Worm (Caenorhabditis elegans) whole organism, L1 larva: Measurements from ENCODE around the gene let-711.

Experiments
- aly-2 ChIP-seq: fragments of 150-350 bp; optimal IDR thresholded peaks from 2 replicates; lab custom pipeline; 2014; ENCODE audit warnings: missing biosample characterization, missing genetic modification characterization
- ama-1 ChIP-seq: fragments of 150-350 bp; optimal IDR thresholded peaks from 2 replicates; lab custom pipeline; 2014
- blmp-1 ChIP-seq: fragments of 150-350 bp; optimal IDR thresholded peaks from 2 replicates; lab custom pipeline; 2014; ENCODE audit warnings: missing biosample characterization, missing genetic modification characterization
- ceh-8 ChIP-seq: fragments of 200-800 bp; sonication (Bioruptor generic); optimal IDR thresholded peaks from 2 replicates; lab custom pipeline; 2018; ENCODE audit warnings: mild to moderate bottlenecking, missing genetic modification characterization, moderate library complexity, missing compliant biosample characterization
- ceh-88 ChIP-seq: fragments of 200-800 bp; sonication (Bioruptor generic); IDR thresholded peaks from 2 replicates; pipeline ENCODE4 v1.3.6; 2022; ENCODE audit warnings: missing genetic modification characterization, missing compliant biosample characterization
- ceh-90 ChIP-seq: sonication (generic microtip); optimal IDR thresholded peaks from 2 replicates; lab custom pipeline; 2016; ENCODE audit warnings: missing genetic modification characterization, missing compliant biosample characterization
- ces-1 ChIP-seq: fragments of 150-350 bp; optimal IDR thresholded peaks from 2 replicates; lab custom pipeline; 2014; ENCODE audit warnings: missing biosample characterization, missing genetic modification reagents, missing genetic modification characterization
- dpl-1 ChIP-seq, 3 experiments: fragments of 150-350 bp in 2 of 3; sonication (generic microtip) in 1 of 3; optimal IDR thresholded peaks; 2 replicates each; lab custom pipeline; 2014 to 2017; ENCODE audit warnings: missing biosample characterization in 3 of 3, missing genetic modification characterization in 3 of 3, missing genetic modification reagents in 3 of 3
- dsc-1 ChIP-seq: sonication (generic microtip); optimal IDR thresholded peaks from 2 replicates; lab custom pipeline; 2016; ENCODE audit warnings: mild to moderate bottlenecking, missing genetic modification characterization, missing compliant biosample characterization
- efl-1 ChIP-seq, 4 experiments: fragments of 150-350 bp; optimal IDR thresholded peaks in 3 of 4; peaks in 1 of 4; 1 replicate in 1 of 4; 2 replicates in 3 of 4; lab custom pipeline; 2014; ENCODE audit warnings: missing biosample characterization in 2 of 4, missing genetic modification characterization in 2 of 4, missing genetic modification reagents in 2 of 4
- efl-3 ChIP-seq: fragments of 200-800 bp; sonication (Bioruptor generic); optimal IDR thresholded peaks from 2 replicates; lab custom pipeline; 2018; ENCODE audit warnings: mild to moderate bottlenecking, missing genetic modification characterization, missing compliant biosample characterization
- elt-2 ChIP-seq: sonication (generic microtip); optimal IDR thresholded peaks from 2 replicates; lab custom pipeline; 2016; ENCODE audit warnings: missing genetic modification characterization, mild to moderate bottlenecking, inconsistent platforms, missing compliant biosample characterization, missing genetic modification reagents
- grh-1 ChIP-seq: fragments of 200-800 bp; sonication (Bioruptor generic); IDR thresholded peaks from 2 replicates; pipeline ENCODE4 v1.3.6; 2022; ENCODE audit warnings: missing genetic modification reagents, missing genetic modification characterization, missing compliant biosample characterization
- hlh-17 ChIP-seq: fragments of 200-800 bp; sonication (Bioruptor generic); optimal IDR thresholded peaks from 2 replicates; lab custom pipeline; 2018; ENCODE audit warnings: missing genetic modification characterization, mild to moderate bottlenecking, missing compliant biosample characterization, moderate library complexity, borderline replicate concordance
- hlh-4 ChIP-seq: sonication (generic microtip); optimal IDR thresholded peaks from 2 replicates; lab custom pipeline; 2016; ENCODE audit warnings: mild to moderate bottlenecking, missing genetic modification characterization, missing compliant biosample characterization
- hpl-2 ChIP-seq: fragments of 150-350 bp; optimal IDR thresholded peaks from 2 replicates; lab custom pipeline; 2014; ENCODE audit warnings: missing biosample characterization, missing genetic modification reagents, missing genetic modification characterization
- irx-1 ChIP-seq: sonication (generic microtip); optimal IDR thresholded peaks from 2 replicates; lab custom pipeline; 2016; ENCODE audit warnings: missing genetic modification characterization, missing compliant biosample characterization
- lin-14 ChIP-seq: fragments of 200-800 bp; sonication (Bioruptor generic); optimal IDR thresholded peaks from 2 replicates; lab custom pipeline; 2018; ENCODE audit warnings: mild to moderate bottlenecking, missing genetic modification characterization, moderate library complexity, missing compliant biosample characterization
- lin-15B ChIP-seq: fragments of 150-350 bp; sonication (generic microtip); optimal IDR thresholded peaks from 3 replicates; lab custom pipeline; 2014; ENCODE audit warnings: missing biosample characterization, missing genetic modification characterization
- lin-35 ChIP-seq, 2 experiments: fragments of 150-350 bp; optimal IDR thresholded peaks; 2 replicates each; lab custom pipeline; 2014; ENCODE audit warnings: missing biosample characterization in 2 of 2, missing genetic modification characterization in 2 of 2, missing genetic modification reagents in 2 of 2
- lir-3 ChIP-seq: sonication (generic microtip); optimal IDR thresholded peaks from 2 replicates; lab custom pipeline; 2016; ENCODE audit warnings: mild to moderate bottlenecking, missing genetic modification characterization, moderate library complexity, missing compliant biosample characterization; ENCODE audit not compliant: poor library complexity
- lsy-2 ChIP-seq, 2 experiments: fragments of 150-350 bp; optimal IDR thresholded peaks; 2 replicates each; lab custom pipeline; 2014; ENCODE audit warnings: missing biosample characterization in 2 of 2, missing genetic modification characterization in 2 of 2
- mdl-1 ChIP-seq, 2 experiments: fragments of 150-350 bp; optimal IDR thresholded peaks; 2 replicates each; lab custom pipeline; 2014 to 2017; ENCODE audit warnings: missing biosample characterization in 2 of 2, missing genetic modification characterization in 2 of 2, inconsistent platforms in 1 of 2
- mep-1 ChIP-seq: fragments of 150-350 bp; optimal IDR thresholded peaks from 2 replicates; lab custom pipeline; 2014; ENCODE audit warnings: missing biosample characterization, missing genetic modification characterization
- nhr-28 ChIP-seq: fragments of 150-350 bp; optimal IDR thresholded peaks from 2 replicates; lab custom pipeline; 2014; ENCODE audit warnings: missing biosample characterization, missing genetic modification characterization
- nhr-71 ChIP-seq: sonication (generic microtip); optimal IDR thresholded peaks from 2 replicates; lab custom pipeline; 2016; ENCODE audit warnings: mild to moderate bottlenecking, missing genetic modification characterization, moderate library complexity, missing compliant biosample characterization
- nhr-84 ChIP-seq: sonication (generic microtip); optimal IDR thresholded peaks from 2 replicates; lab custom pipeline; 2017; ENCODE audit warnings: missing biosample characterization, missing genetic modification characterization
- nhr-85 ChIP-seq: sonication (generic microtip); peaks from one replicate; lab custom pipeline; 2016; ENCODE audit warnings: missing genetic modification characterization, inconsistent platforms, missing compliant biosample characterization
- nhr-90 ChIP-seq: sonication (generic microtip); optimal IDR thresholded peaks from 2 replicates; lab custom pipeline; 2016; ENCODE audit warnings: mild to moderate bottlenecking, missing genetic modification characterization, missing compliant biosample characterization; ENCODE audit not compliant: poor library complexity
- pag-3 ChIP-seq: sonication (generic microtip); optimal IDR thresholded peaks from 2 replicates; lab custom pipeline; 2017; ENCODE audit warnings: missing genetic modification characterization, mild to moderate bottlenecking, missing compliant biosample characterization, antibody characterized with exemption, borderline replicate concordance; ENCODE audit not compliant: insufficient read depth
- pqm-1 ChIP-seq: sonication (generic microtip); optimal IDR thresholded peaks from 3 replicates; lab custom pipeline; 2017; ENCODE audit warnings: missing biosample characterization, missing genetic modification characterization
- sup-37 ChIP-seq: fragments of 200-800 bp; sonication (Bioruptor generic); optimal IDR thresholded peaks from 2 replicates; lab custom pipeline; 2018; ENCODE audit warnings: mild to moderate bottlenecking, missing genetic modification characterization, missing compliant biosample characterization
- swsn-7 ChIP-seq: sonication (generic microtip); optimal IDR thresholded peaks from 2 replicates; lab custom pipeline; 2016; ENCODE audit warnings: missing genetic modification characterization, missing compliant biosample characterization
- tlp-1 ChIP-seq: fragments of 150-350 bp; optimal IDR thresholded peaks from 2 replicates; lab custom pipeline; 2014; ENCODE audit warnings: missing biosample characterization, missing genetic modification characterization
- unc-30 ChIP-seq: sonication (generic microtip); optimal IDR thresholded peaks from 2 replicates; lab custom pipeline; 2017; ENCODE audit warnings: missing biosample characterization, missing genetic modification characterization
- unc-98 ChIP-seq: fragments of 200-800 bp; sonication (Bioruptor generic); IDR thresholded peaks from 2 replicates; pipeline ENCODE4 v1.3.6; 2022; ENCODE audit warnings: missing genetic modification characterization, missing compliant biosample characterization
- vab-15 ChIP-seq: sonication (generic microtip); optimal IDR thresholded peaks from 2 replicates; lab custom pipeline; 2017; ENCODE audit warnings: missing genotype, mild to moderate bottlenecking, missing genetic modification characterization, missing compliant biosample characterization
- xbp-1 ChIP-seq: sonication (generic microtip); optimal IDR thresholded peaks from 2 replicates; lab custom pipeline; 2016; ENCODE audit warnings: missing genetic modification characterization, missing compliant biosample characterization
- ztf-11 ChIP-seq, 2 experiments: sonication (generic microtip); optimal IDR thresholded peaks; 2 replicates each; lab custom pipeline; 2016 to 2017; ENCODE audit warnings: missing genetic modification characterization in 2 of 2, missing biosample characterization in 1 of 2, missing compliant biosample characterization in 1 of 2
- ztf-4 ChIP-seq: fragments of 150-350 bp; optimal IDR thresholded peaks from 2 replicates; lab custom pipeline; 2014; ENCODE audit warnings: missing biosample characterization, missing genetic modification characterization

Gene let-711

DNA sequence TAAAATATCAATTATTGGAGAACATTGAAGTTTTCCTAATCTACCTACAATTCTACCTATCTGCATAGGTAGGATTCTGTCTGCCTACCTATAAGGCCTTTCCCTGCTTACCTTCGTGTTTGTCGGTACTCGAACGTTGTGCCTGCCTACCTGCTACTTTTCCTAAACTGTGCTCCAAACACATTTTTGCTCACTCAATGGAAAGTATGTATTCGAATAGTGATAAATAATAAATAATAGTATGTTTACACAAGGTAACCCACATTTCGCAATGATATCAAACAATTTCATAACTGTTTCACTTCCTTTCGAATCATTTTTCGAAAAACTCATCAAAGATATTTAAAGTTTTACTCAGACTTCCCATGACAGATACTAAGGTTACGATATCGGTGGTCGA, 7.0 kb upstream of the let-711 start, which contains the start of gene F57B9.3:
Gene F57B9.3 (plus strand): TSS at position 301 of the 400 bp plus-strand sequence.
- TF ChIP-seq ces-1 (GFP tag; lab: Kevin White, UChicago) (no peak), nhr-84 (no peak), mdl-1 (tag; optimal IDR thresholded peaks at IDR 0.05; lab: Kevin White, UChicago) (no peak), pag-3 (tag; lab: Kevin White, UChicago) (no peak), grh-1 (no peak), dsc-1 (tag; lab: Kevin White, UChicago) (no peak), irx-1 (tag; lab: Kevin White, UChicago) (no peak), ztf-11 (tag; optimal IDR thresholded peaks at IDR 0.05; lab: Kevin White, UChicago) (no peak), hlh-17 (no peak), aly-2 (tag; lab: Kevin White, UChicago) (no peak), blmp-1 (no peak), efl-3 (GFP tag; lab: Kevin White, UChicago) (no peak), nhr-85 (tag; lab: Kevin White, UChicago) (no peak), ceh-88 (GFP tag; lab: Robert Waterston, UW) (no peak), elt-2 (tag; lab: Kevin White, UChicago) (no peak), unc-30 (tag; lab: Kevin White, UChicago) (no peak), pqm-1 (tag; lab: Kevin White, UChicago) (no peak), ztf-4 (tag; lab: Kevin White, UChicago) (no peak), sup-37 (GFP tag; lab: Kevin White, UChicago) (no peak), unc-98 (GFP tag; lab: Robert Waterston, UW) (no peak)
- TF ChIP-seq, all 84 proteins: peak for 0

- TF ChIP-seq ceh-88 (GFP tag; lab: Robert Waterston, UW), result no peak
- TF ChIP-seq nhr-90, result no peak
- TF ChIP-seq tlp-1, result no peak
- TF ChIP-seq lin-15B (tag; lab: Kevin White, UChicago), result no peak
- TF ChIP-seq efl-1 (optimal IDR thresholded peaks at IDR 0.05; lab: Kevin White, UChicago), result no peak
- peak in 1 of 2 experiments; percentile 18 for TF ChIP-seq efl-1 (GFP tag; optimal IDR thresholded peaks at IDR 0.05 in 1 of 2; lab: Kevin White, UChicago)
- TF ChIP-seq nhr-28 (tag; lab: Kevin White, UChicago), result no peak
- no peak for TF ChIP-seq vab-15 (tag; lab: Kevin White, UChicago)
Measured at ce11 chrIII:6945319-6945718, 1.2 kb upstream of the let-711 start.

- TF ChIP-seq efl-1 (optimal IDR thresholded peaks at IDR 0.05; lab: Kevin White, UChicago) (no peak), efl-1 (GFP tag; optimal IDR thresholded peaks at IDR 0.05 in 1 of 2; lab: Kevin White, UChicago) (peak in 1 of 2 experiments; percentile 21), mdl-1 (tag; optimal IDR thresholded peaks at IDR 0.05; lab: Kevin White, UChicago) (no peak), ceh-8 (no peak), blmp-1 (peak; percentile 93), nhr-85 (tag; lab: Kevin White, UChicago) (peak; percentile 19)
Measured at ce11 chrIII:6945747-6946146, 771 bp upstream of the let-711 start, which contains the start of gene abu-13. Gene abu-13, minus strand, starts transcription at chrIII:6945898.

ce11 chrIII:6947896-6948295, 1.4 kb downstream of the let-711 start:
- TF ChIP-seq lin-14 (GFP tag; lab: Kevin White, UChicago), result peak; percentile 44
- TF ChIP-seq ama-1, result no peak
- TF ChIP-seq efl-3 (GFP tag; lab: Kevin White, UChicago), result no peak
- no peak for TF ChIP-seq hpl-2 (GFP tag; lab: Kevin White, UChicago)
- no peak for TF ChIP-seq hlh-17
- no peak for TF ChIP-seq xbp-1
- no peak for TF ChIP-seq dpl-1 (GFP tag; optimal IDR thresholded peaks at IDR 0.05; lab: Kevin White, UChicago)
- TF ChIP-seq ceh-90 (tag; lab: Kevin White, UChicago), result no peak
- no peak for TF ChIP-seq mdl-1 (tag; optimal IDR thresholded peaks at IDR 0.05; lab: Kevin White, UChicago)
- peak; percentile 21 for TF ChIP-seq mep-1
- TF ChIP-seq lin-35 (GFP tag; optimal IDR thresholded peaks at IDR 0.05; lab: Kevin White, UChicago), result peak in 1 of 2 experiments; percentile 15
- TF ChIP-seq pag-3 (tag; lab: Kevin White, UChicago), result no peak
- TF ChIP-seq nhr-71, result no peak
- peak; percentile 52 for TF ChIP-seq blmp-1
- no peak for TF ChIP-seq swsn-7 (tag; lab: Kevin White, UChicago)
- TF ChIP-seq hlh-4 (tag; lab: Kevin White, UChicago), result no peak
- TF ChIP-seq lsy-2 (tag; optimal IDR thresholded peaks at IDR 0.05; lab: Kevin White, UChicago), result peak in 1 of 2 experiments; percentile 3
- no peak for TF ChIP-seq lir-3 (tag; lab: Kevin White, UChicago)
